Fruit fly (Drosophila melanogaster): ENCODE data around the gene Tob.

- TF ChIP-seq Hr38 (GFP tag; optimal IDR thresholded peaks at IDR 0.05) (no peak), ss (GFP tag; optimal IDR thresholded peaks at IDR 0.05) (no peak), Hr39 (GFP tag; optimal IDR thresholded peaks at IDR 0.05) (peak; percentile 33), dac (GFP tag; optimal IDR thresholded peaks at IDR 0.05) (no peak), OdsH (GFP tag; optimal IDR thresholded peaks at IDR 0.05) (no peak), CG16779 (tag; optimal IDR thresholded peaks at IDR 0.05) (no peak), topi (GFP tag; optimal IDR thresholded peaks at IDR 0.05) (peak; percentile 26), Gug (GFP tag; IDR thresholded peaks at IDR 0.05) (no peak), Sox15 (GFP tag; optimal IDR thresholded peaks at IDR 0.05) (no peak), CG34406 (GFP tag; optimal IDR thresholded peaks at IDR 0.05) (no peak), CG10631 (GFP tag; optimal IDR thresholded peaks at IDR 0.05) (no peak)
Measured at dm6 chrX:16111655-16112054, 20.4 kb upstream of the Tob start.

All from whole organism, prepupa.